Fruit fly (Drosophila melanogaster): ENCODE results near the gene CG32119.
A peak's percentile ranks its signal among the peaks of the same experiment; 100 is the strongest.

The CG32119 gene

DNA sequence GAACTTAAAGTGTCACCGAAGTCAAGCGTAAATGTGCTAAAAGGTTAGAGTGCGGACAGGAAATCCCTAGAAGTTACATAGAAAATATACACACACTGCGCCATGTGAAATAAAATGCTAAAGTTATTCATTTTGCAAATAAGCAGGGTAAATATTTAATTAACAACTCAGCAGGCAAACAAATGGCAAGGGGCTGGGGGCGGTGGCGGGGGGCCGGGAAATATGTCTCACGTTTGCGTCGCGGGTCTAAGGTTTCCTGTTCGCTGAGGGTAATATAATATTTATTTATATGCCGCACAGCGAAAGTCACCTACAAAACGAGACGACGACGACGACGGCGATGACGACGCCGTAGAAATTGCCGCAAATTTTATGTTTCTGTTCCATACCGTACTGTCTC lies 11.9 kb downstream of the CG32119 start (continued):
- TF ChIP-seq schlank (tag; optimal IDR thresholded peaks at IDR 0.05) (peak; percentile 85), lmd (GFP tag; IDR thresholded peaks at IDR 0.05) (no peak), D (optimal IDR thresholded peaks at IDR 0.05) (no peak), D (GFP tag; optimal IDR thresholded peaks at IDR 0.05) (no peak), CG33213 (GFP tag; optimal IDR thresholded peaks at IDR 0.05) (no peak), CG15479 (GFP tag; optimal IDR thresholded peaks at IDR 0.05) (no peak), bsh (GFP tag; optimal IDR thresholded peaks at IDR 0.05) (peak in 1 of 2 experiments; percentile 9), CG14667 (GFP tag; IDR thresholded peaks at IDR 0.05) (no peak), jigr1 (GFP tag; IDR thresholded peaks at IDR 0.05) (no peak), CG17829 (tag; optimal IDR thresholded peaks at IDR 0.05) (no peak), maf-S (GFP tag; optimal IDR thresholded peaks at IDR 0.05) (no peak), NC2α (GFP tag; optimal IDR thresholded peaks at IDR 0.05) (no peak), pb (GFP tag; optimal IDR thresholded peaks at IDR 0.05) (no peak), Dek (tag; optimal IDR thresholded peaks at IDR 0.05) (no peak), CG11093 (GFP tag; IDR thresholded peaks at IDR 0.05) (no peak), lilli (GFP tag; optimal IDR thresholded peaks at IDR 0.05) (peak; percentile 16), CG11247 (GFP tag; IDR thresholded peaks at IDR 0.05) (no peak), Xbp1 (GFP tag; optimal IDR thresholded peaks at IDR 0.05) (no peak), Side (GFP tag; optimal IDR thresholded peaks at IDR 0.05) (no peak), dmrt99B (tag; optimal IDR thresholded peaks at IDR 0.05) (no peak), CkIIα-i1 (GFP tag; IDR thresholded peaks at IDR 0.05) (no peak), gt (GFP tag; IDR thresholded peaks at IDR 0.05) (no peak), CG2712 (tag; optimal IDR thresholded peaks at IDR 0.05) (no peak), CG7745 (tag; optimal IDR thresholded peaks at IDR 0.05) (no peak), CrebB (tag; optimal IDR thresholded peaks at IDR 0.05) (peak; percentile 44), cwo (GFP tag; optimal IDR thresholded peaks at IDR 0.05) (peak; percentile 60), pita (GFP tag; optimal IDR thresholded peaks at IDR 0.05) (no peak), Elba2 (GFP tag; optimal IDR thresholded peaks at IDR 0.05) (no peak), eve (GFP tag; optimal IDR thresholded peaks at IDR 0.05) (no peak), seq (GFP tag; IDR thresholded peaks at IDR 0.05) (peak; percentile 41; the same call in 1 of the 2 replicates), lbe (GFP tag; optimal IDR thresholded peaks at IDR 0.05) (no peak), CG6254 (GFP tag; optimal IDR thresholded peaks at IDR 0.05) (no peak), CG7987 (GFP tag; optimal IDR thresholded peaks at IDR 0.05) (peak; percentile 39), fd102C (GFP tag; optimal IDR thresholded peaks at IDR 0.05) (no peak), Nf-YB (GFP tag; optimal IDR thresholded peaks at IDR 0.05) (no peak), pzg (GFP tag; optimal IDR thresholded peaks at IDR 0.05) (no peak), CG8359 (GFP tag; optimal IDR thresholded peaks at IDR 0.05; ENCODE audit: borderline replicate concordance) (peak; percentile 41), CG13287 (GFP tag; IDR thresholded peaks at IDR 0.05; ENCODE audit: partially characterized antibody) (no peak), CG11723 (GFP tag; optimal IDR thresholded peaks at IDR 0.05) (peak; percentile 39), CG11456 (GFP tag; IDR thresholded peaks at IDR 0.05) (peak; percentile 72; the same call in 2 of the 3 replicates), CG3847 (GFP tag; IDR thresholded peaks at IDR 0.05) (no peak), CG4730 (GFP tag; IDR thresholded peaks at IDR 0.05) (no peak), CG7357 (GFP tag; IDR thresholded peaks at IDR 0.05) (no peak), rib (GFP tag; IDR thresholded peaks at IDR 0.05) (peak; percentile 57), CG18764 (GFP tag; optimal IDR thresholded peaks at IDR 0.05) (no peak), zfh2 (GFP tag; optimal IDR thresholded peaks at IDR 0.05) (no peak), pan (optimal IDR thresholded peaks at IDR 0.05) (no peak), pan (GFP tag; optimal IDR thresholded peaks at IDR 0.05 in 1 of 2, IDR thresholded peaks at IDR 0.05 in 1 of 2) (no peak), amos (GFP tag; IDR thresholded peaks at IDR 0.05; ENCODE audit: partially characterized antibody) (no peak), bab2 (GFP tag; optimal IDR thresholded peaks at IDR 0.05) (peak; percentile 29), CG9215 (GFP tag; IDR thresholded peaks at IDR 0.05) (no peak), CG10366 (GFP tag; IDR thresholded peaks at IDR 0.05) (no peak)

Data from whole organism, embryonic.